Fruit fly (Drosophila melanogaster) whole organism: ENCODE data around the gene Cyp4d1.

ENCODE experiments used
- CG8478 ChIP-seq: fragments of >200 bp; optimal IDR thresholded peaks from 2 replicates; lab custom pipeline; 2018; ENCODE audit warnings: inconsistent platforms
- Dll ChIP-seq: fragments of >200 bp; optimal IDR thresholded peaks from 2 replicates; lab custom pipeline; 2017
- EcR ChIP-seq, 2 experiments: fragments of >200 bp; optimal IDR thresholded peaks; 2 replicates each; lab custom pipeline; 2017; ENCODE audit warnings: missing biosample characterization in 2 of 2, missing genetic modification characterization in 2 of 2, missing genetic modification reagents in 2 of 2
- pan ChIP-seq: fragments of >200 bp; optimal IDR thresholded peaks from 2 replicates; lab custom pipeline; 2017
- psq ChIP-seq: fragments of >200 bp; optimal IDR thresholded peaks from 2 replicates; lab custom pipeline; 2017
- usp ChIP-seq: fragments of >200 bp; optimal IDR thresholded peaks from 2 replicates; lab custom pipeline; 2017; ENCODE audit warnings: missing biosample characterization, missing genetic modification characterization, mixed read lengths

Gene Cyp4d1

DNA sequence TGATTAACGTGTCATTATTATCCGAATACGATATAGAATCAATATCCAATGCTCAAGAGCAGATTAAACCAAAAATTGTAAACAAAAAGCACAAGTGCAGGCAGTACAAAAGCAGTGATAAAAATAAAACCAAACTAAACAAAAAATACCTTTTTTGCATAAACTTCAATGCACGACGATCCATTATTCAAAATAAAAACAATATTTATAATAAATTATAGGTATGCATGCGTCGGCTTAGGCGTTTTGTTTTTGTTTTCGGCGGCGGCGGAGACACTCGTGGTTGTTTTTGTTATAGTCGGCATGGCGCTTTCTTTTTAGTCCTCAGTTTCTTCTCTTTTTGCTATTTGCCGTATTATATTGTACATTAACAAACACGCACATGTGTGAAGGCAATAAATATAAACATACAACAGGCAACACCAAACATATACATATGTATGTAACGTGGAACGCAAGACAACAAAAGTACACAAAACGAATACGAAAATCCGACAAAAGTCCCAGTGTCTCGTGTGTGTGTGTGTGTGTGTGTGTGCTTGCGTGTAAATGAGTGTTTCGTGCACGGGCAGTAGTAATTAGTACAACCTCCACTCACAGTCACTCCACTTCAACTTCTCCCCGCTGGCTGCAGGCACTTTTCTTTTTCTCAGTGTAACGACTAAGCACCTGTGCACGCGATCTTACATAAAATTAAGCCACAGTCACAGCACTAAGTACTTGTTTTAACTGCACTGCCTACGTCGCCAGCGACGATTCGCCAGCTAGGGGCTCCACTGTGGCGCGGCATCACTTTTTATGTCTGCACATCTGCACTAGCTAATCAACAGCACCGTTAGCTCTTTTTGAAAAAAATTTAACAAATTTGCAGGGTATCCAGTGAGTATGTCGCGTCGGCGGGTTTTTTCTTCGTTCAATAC lies 25.9 kb downstream of the Cyp4d1 start:
- TF ChIP-seq EcR (GFP tag; optimal IDR thresholded peaks at IDR 0.05; lab: Kevin White, UChicago) (no peak), pan (lab: Kevin White, UChicago) (no peak), Dll (no peak), psq (lab: Kevin White, UChicago) (no peak), usp (GFP tag; lab: Kevin White, UChicago) (no peak), CG8478 (lab: Kevin White, UChicago) (no peak)

- TF ChIP-seq pan (lab: Kevin White, UChicago): peak; percentile 60
- no peak for TF ChIP-seq EcR (GFP tag; optimal IDR thresholded peaks at IDR 0.05; lab: Kevin White, UChicago)
Measured at dm6 chrX:2134965-2135758, 26.8 kb downstream of the Cyp4d1 start.

DNA sequence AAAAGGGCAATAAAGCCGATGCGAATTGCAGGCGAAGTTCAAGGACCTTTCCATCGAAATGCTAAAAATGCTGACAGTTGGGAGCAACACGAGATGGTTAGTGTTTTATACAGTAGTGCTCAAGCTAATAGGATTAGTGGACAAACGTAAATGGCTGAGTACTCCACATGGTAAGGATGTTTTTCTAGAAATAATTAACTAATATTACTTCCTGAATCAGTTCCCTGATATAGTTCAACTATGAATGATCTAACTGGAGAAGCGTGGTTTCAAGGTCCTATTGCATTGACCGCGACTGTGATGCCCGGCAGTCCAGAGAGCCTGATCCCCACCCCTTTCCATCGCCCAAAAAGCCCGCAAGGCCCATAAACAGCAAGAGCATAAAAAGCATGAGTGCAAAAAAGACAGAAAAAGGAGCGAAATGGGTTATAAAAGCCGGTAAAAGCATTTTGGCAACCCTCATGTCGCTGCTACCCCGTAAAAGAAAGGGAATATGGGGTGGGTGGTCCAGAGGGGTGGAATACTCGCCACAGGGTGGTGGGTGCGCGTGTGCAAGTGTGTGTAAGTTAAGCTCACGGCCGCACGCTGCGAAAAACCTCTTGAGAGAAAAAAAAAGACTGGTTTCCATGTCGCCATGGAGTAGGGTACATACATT lies 27.6 kb downstream of the Cyp4d1 start:
- TF ChIP-seq Dll (no peak), pan (lab: Kevin White, UChicago) (no peak), CG8478 (lab: Kevin White, UChicago) (no peak), EcR (GFP tag; optimal IDR thresholded peaks at IDR 0.05; lab: Kevin White, UChicago) (no peak), usp (GFP tag; lab: Kevin White, UChicago) (no peak), psq (lab: Kevin White, UChicago) (no peak)

- TF ChIP-seq pan (lab: Kevin White, UChicago): no peak
- no peak for TF ChIP-seq usp (GFP tag; lab: Kevin White, UChicago)
- no peak for TF ChIP-seq psq (lab: Kevin White, UChicago)
- TF ChIP-seq CG8478 (lab: Kevin White, UChicago): peak; percentile 10
Measured at dm6 chrX:2125527-2126088, 36.4 kb downstream of the Cyp4d1 start.

DNA sequence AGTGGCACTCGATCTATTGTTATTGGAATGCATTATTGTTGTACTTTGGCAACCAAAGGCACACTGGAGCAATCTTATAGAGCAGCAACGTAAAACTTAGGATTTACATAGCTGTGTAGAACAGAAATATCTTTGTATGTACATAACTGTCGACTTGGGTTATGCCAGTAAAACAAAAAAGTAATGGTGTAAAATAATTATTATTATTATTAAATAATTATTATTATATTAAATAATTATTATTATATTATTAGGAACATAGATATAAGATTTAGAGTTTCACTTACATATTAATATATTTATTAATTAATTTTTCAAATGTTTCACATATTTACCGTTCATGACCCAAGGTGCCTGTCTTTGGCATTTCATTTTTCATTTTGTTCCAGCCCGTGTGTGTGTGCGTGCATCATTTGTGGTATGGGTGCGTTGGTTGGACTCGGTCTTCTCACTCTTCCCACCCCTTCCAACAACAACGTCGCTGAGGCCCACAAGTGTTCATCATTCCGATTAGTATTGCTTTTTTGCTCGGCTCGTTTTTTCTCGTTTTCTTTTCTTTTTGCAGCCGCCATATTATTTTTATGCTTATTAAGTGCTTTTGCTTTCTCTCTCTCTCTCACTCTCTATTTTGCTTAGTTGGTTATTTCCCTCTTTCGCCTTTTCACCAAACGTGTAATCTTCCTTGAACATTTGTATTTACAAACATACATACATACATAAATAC lies 37.9 kb downstream of the Cyp4d1 start:
- TF ChIP-seq usp (GFP tag; lab: Kevin White, UChicago) (no peak), psq (lab: Kevin White, UChicago) (no peak), EcR (GFP tag; optimal IDR thresholded peaks at IDR 0.05; lab: Kevin White, UChicago) (no peak), Dll (no peak), CG8478 (lab: Kevin White, UChicago) (no peak), pan (lab: Kevin White, UChicago) (no peak)

DNA sequence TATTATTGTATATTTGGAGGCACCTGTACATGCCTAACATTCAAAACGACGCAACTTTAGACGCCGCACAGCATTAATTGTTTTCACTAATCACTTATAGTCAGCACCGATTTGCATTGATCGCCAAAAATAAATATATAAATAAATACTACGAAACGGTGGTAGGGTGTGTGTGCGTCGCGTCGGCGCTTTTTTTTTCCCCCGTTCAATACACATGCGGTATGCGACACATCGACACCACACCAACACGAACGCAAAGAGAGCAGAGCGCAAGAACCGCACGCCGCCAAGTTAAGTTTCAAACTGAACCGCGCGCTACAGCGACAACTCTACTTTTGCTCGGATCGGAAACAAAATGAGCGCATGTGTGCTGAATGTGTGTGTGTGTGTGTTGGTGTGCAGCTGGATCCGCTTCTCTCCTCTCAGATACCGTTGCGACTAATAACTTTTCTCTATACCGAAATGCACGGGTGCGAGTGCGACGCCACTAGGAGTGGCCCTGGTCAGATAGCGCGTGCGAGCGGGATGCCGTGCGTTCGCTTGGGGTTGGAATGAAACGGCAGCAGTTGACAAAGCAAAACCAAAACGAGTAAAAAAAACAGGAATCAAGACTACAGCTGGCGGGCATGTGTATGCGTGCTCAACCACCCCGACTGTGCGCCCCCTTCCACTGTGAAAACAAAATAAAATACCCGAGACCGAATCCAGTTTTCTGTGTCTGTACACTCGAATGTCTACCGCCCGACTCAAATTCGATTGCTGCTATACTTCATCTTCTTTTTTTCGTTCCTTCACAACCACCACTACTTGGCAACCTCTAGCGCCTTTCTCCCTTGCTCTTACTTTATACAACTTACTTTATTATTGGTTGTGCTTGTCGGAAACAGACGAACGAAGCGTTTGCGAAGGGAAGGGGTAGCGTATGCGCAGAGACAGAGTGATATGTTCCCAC lies 38.7 kb downstream of the Cyp4d1 start, which contains the start of gene ph-d:
TSS of gene ph-d (minus strand) at position 274 of the 952 bp plus-strand sequence.
- TF ChIP-seq Dll (peak; percentile 18), psq (lab: Kevin White, UChicago) (no peak), usp (GFP tag; lab: Kevin White, UChicago) (no peak), CG8478 (lab: Kevin White, UChicago) (peak; percentile 94), pan (lab: Kevin White, UChicago) (no peak), EcR (GFP tag; optimal IDR thresholded peaks at IDR 0.05; lab: Kevin White, UChicago) (peak in 1 of 2 experiments; percentile 43)

dm6 chrX:2121716-2122601 lies 40.0 kb downstream of the Cyp4d1 start:
- TF ChIP-seq psq (lab: Kevin White, UChicago): no peak
- no peak for TF ChIP-seq usp (GFP tag; lab: Kevin White, UChicago)
- no peak for TF ChIP-seq Dll
- no peak for TF ChIP-seq CG8478 (lab: Kevin White, UChicago)
- no peak for TF ChIP-seq pan (lab: Kevin White, UChicago)
- no peak for TF ChIP-seq EcR (GFP tag; optimal IDR thresholded peaks at IDR 0.05; lab: Kevin White, UChicago)

- no peak for TF ChIP-seq pan (lab: Kevin White, UChicago)
- no peak for TF ChIP-seq psq (lab: Kevin White, UChicago)
- TF ChIP-seq usp (GFP tag; lab: Kevin White, UChicago): no peak
- no peak for TF ChIP-seq CG8478 (lab: Kevin White, UChicago)
- no peak for TF ChIP-seq EcR (GFP tag; optimal IDR thresholded peaks at IDR 0.05; lab: Kevin White, UChicago)
- TF ChIP-seq Dll: no peak
Measured at dm6 chrX:2112660-2113059, 49.3 kb downstream of the Cyp4d1 start.
